Worm (Caenorhabditis elegans) whole organism, young adult: ENCODE measurements around the gene tatn-1.

Experiments used
- C06A6.2 ChIP-seq: fragments of 200-800 bp; sonication (Bioruptor generic); conservative IDR thresholded peaks from 2 replicates; pipeline ENCODE4 v1.3.6; 2022; ENCODE audit warnings: missing genetic modification characterization, missing compliant biosample characterization
- F23B12.7 ChIP-seq: sonication (generic microtip); optimal IDR thresholded peaks from 2 replicates; lab custom pipeline; 2017; ENCODE audit warnings: missing genetic modification characterization, mild to moderate bottlenecking, missing compliant biosample characterization, antibody characterized with exemption, moderate library complexity; ENCODE audit not compliant: insufficient read depth
- T07F8.4 ChIP-seq: sonication (generic microtip); optimal IDR thresholded peaks from 2 replicates; lab custom pipeline; 2016; ENCODE audit warnings: mild to moderate bottlenecking, missing genetic modification characterization, moderate library complexity, missing compliant biosample characterization
- Y67H2A.10 ChIP-seq: fragments of 200-800 bp; sonication (Bioruptor generic); conservative IDR thresholded peaks from 2 replicates; pipeline ENCODE4 v1.3.6; 2022; ENCODE audit warnings: missing genetic modification reagents, missing genetic modification characterization, missing compliant biosample characterization
- aptf-3 ChIP-seq: fragments of 200-800 bp; sonication (Bioruptor generic); IDR thresholded peaks from 2 replicates; pipeline ENCODE4 v1.3.6; 2022; ENCODE audit warnings: missing genetic modification characterization, missing compliant biosample characterization
- egrh-3 ChIP-seq: fragments of 200-800 bp; sonication (Bioruptor generic); IDR thresholded peaks from 2 replicates; pipeline ENCODE4 v1.3.6; 2022; ENCODE audit warnings: missing genetic modification reagents, missing genetic modification characterization, missing compliant biosample characterization
- gei-17 ChIP-seq: fragments of 200-800 bp; sonication (Bioruptor generic); optimal IDR thresholded peaks from 2 replicates; lab custom pipeline; 2018; ENCODE audit warnings: mild to moderate bottlenecking, missing genetic modification characterization, missing compliant biosample characterization
- hlh-12 ChIP-seq: sonication (generic microtip); optimal IDR thresholded peaks from 2 replicates; lab custom pipeline; 2016; ENCODE audit warnings: missing genetic modification characterization, missing compliant biosample characterization
- hmg-1.2 ChIP-seq: fragments of 200-800 bp; sonication (Bioruptor generic); IDR thresholded peaks from 2 replicates; pipeline ENCODE4 v1.3.6; 2022; ENCODE audit warnings: missing genetic modification reagents, missing genetic modification characterization, missing compliant biosample characterization
- madf-8 ChIP-seq: fragments of 200-800 bp; sonication (Bioruptor generic); conservative IDR thresholded peaks from 2 replicates; pipeline ENCODE4 v1.3.6; 2022; ENCODE audit warnings: missing genetic modification reagents, missing genetic modification characterization, missing compliant biosample characterization
- nhr-80 ChIP-seq: sonication (generic microtip); optimal IDR thresholded peaks from 2 replicates; lab custom pipeline; 2016; ENCODE audit warnings: missing genetic modification characterization, missing compliant biosample characterization
- unc-62 ChIP-seq: fragments of 150-350 bp; optimal IDR thresholded peaks from 2 replicates; lab custom pipeline; 2014; ENCODE audit warnings: missing biosample characterization, missing genetic modification reagents, missing genetic modification characterization
- ztf-25 ChIP-seq: fragments of 200-800 bp; sonication (Bioruptor generic); IDR thresholded peaks from 2 replicates; pipeline ENCODE4 v1.3.6; 2022; ENCODE audit warnings: missing genetic modification reagents, missing genetic modification characterization, missing compliant biosample characterization

DNA sequence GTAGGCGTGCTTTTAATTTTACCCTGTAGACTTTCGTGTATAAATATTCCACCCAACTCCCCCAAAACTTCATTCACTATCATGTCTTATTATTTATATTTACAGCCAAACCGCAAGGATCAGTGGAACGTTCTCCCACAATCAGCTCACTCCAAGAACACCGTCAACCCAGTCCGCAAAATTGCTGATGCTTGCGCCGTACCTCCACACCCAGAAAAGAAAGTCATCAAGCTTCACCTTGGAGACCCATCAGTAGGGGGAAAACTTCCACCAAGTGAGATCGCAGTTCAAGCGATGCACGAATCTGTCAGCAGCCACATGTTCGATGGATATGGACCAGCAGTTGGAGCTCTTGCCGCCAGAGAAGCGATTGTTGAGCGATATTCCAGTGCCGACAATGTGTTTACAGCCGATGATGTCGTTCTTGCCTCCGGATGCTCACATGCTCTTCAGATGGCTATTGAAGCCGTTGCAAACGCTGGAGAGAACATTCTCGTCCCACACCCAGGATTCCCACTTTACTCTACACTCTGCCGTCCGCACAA is 459 bp downstream of the tatn-1 start:
- no peak for TF ChIP-seq C06A6.2 (GFP tag; lab: Robert Waterston, UW)
- no peak for TF ChIP-seq nhr-80 (tag; lab: Kevin White, UChicago)
- TF ChIP-seq aptf-3 (GFP tag; lab: Robert Waterston, UW), result no peak
- TF ChIP-seq F23B12.7, result no peak
- no peak for TF ChIP-seq Y67H2A.10 (GFP tag; lab: Robert Waterston, UW)
- no peak for TF ChIP-seq T07F8.4 (tag; lab: Kevin White, UChicago)
- no peak for TF ChIP-seq madf-8 (GFP tag; lab: Robert Waterston, UW)
- TF ChIP-seq gei-17 (GFP tag; lab: Kevin White, UChicago), result no peak
- no peak for TF ChIP-seq ztf-25 (GFP tag; lab: Robert Waterston, UW)
- no peak for TF ChIP-seq unc-62 (GFP tag; lab: Kevin White, UChicago)
- TF ChIP-seq hmg-1.2 (GFP tag; lab: Robert Waterston, UW), result no peak
- no peak for TF ChIP-seq egrh-3
- no peak for TF ChIP-seq hlh-12 (tag; lab: Kevin White, UChicago)
